Worm (Caenorhabditis elegans) whole organism, young adult: Measurements from ENCODE around the gene srw-34.

ENCODE experiments used
- K11D2.4 ChIP-seq: fragments of 200-800 bp; sonication (Bioruptor generic); IDR thresholded peaks from 2 replicates; pipeline ENCODE4 v1.3.6; 2022; ENCODE audit warnings: missing genetic modification reagents, missing genetic modification characterization, missing compliant biosample characterization
- lin-40 ChIP-seq: sonication (generic microtip); optimal IDR thresholded peaks from 2 replicates; lab custom pipeline; 2016; ENCODE audit warnings: missing genetic modification characterization, mild to moderate bottlenecking, missing compliant biosample characterization, missing genotype, missing genetic modification reagents
- snpc-1.3 ChIP-seq: sonication (generic microtip); optimal IDR thresholded peaks from 2 replicates; lab custom pipeline; 2017; ENCODE audit warnings: missing genetic modification characterization, mild to moderate bottlenecking, missing compliant biosample characterization, antibody characterized with exemption, moderate library complexity, missing genotype, missing genetic modification reagents; ENCODE audit not compliant: insufficient read depth
- snpc-4 ChIP-seq, 5 experiments: fragments of 150-350 bp in 1 of 5; sonication (generic microtip) in 4 of 5; optimal IDR thresholded peaks; 2 replicates each; lab custom pipeline; 2014 to 2018; ENCODE audit warnings: missing genetic modification characterization in 5 of 5, missing biosample characterization in 3 of 5, antibody characterized with exemption in 2 of 5, mild to moderate bottlenecking in 2 of 5, missing compliant biosample characterization in 2 of 5, missing genotype in 2 of 5, moderate library complexity in 2 of 5, missing genetic modification reagents in 1 of 5

- no peak for TF ChIP-seq K11D2.4 (GFP tag; lab: Robert Waterston, UW)
- no peak for TF ChIP-seq snpc-4 (GFP tag; optimal IDR thresholded peaks at IDR 0.05; lab: Kevin White, UChicago)
- TF ChIP-seq snpc-4 (tag; optimal IDR thresholded peaks at IDR 0.05; lab: Kevin White, UChicago): no peak
- TF ChIP-seq lin-40 (tag; lab: Kevin White, UChicago): no peak
- TF ChIP-seq snpc-1.3: no peak
Observed at ce11 chrV:16535172-16535571, 13.0 kb upstream of the srw-34 start, which contains the start of gene Y32B12B.8.
